Worm (Caenorhabditis elegans) whole organism, young adult: Measurements from ENCODE around the gene B0034.4.
"Not testable (repeated sequence)": the region's sequence is repeated elsewhere in the genome, so short reads cannot be mapped to it uniquely, and the experiment has no call there.

Experiments used
- B0261.1 ChIP-seq: sonication (generic microtip); optimal IDR thresholded peaks from 2 replicates; lab custom pipeline; 2016; ENCODE audit warnings: mild to moderate bottlenecking, missing genetic modification characterization, moderate library complexity, missing compliant biosample characterization
- B0336.3 ChIP-seq: fragments of 200-800 bp; sonication (Bioruptor generic); IDR thresholded peaks from 2 replicates; pipeline ENCODE4 v1.3.6; 2022; ENCODE audit warnings: missing genetic modification characterization, missing compliant biosample characterization
- C17E4.6 ChIP-seq: fragments of 200-800 bp; sonication (Bioruptor generic); IDR thresholded peaks from 2 replicates; pipeline ENCODE4 v1.3.6; 2022; ENCODE audit warnings: missing genetic modification reagents, missing genetic modification characterization, missing compliant biosample characterization
- D2030.7 ChIP-seq: fragments of 200-800 bp; sonication (Bioruptor generic); IDR thresholded peaks from 2 replicates; pipeline ENCODE4 v1.3.6; 2022; ENCODE audit warnings: missing genetic modification reagents, missing genetic modification characterization, missing compliant biosample characterization
- F52B5.7 ChIP-seq: sonication (generic microtip); optimal IDR thresholded peaks from 2 replicates; lab custom pipeline; 2016; ENCODE audit warnings: mild to moderate bottlenecking, missing genetic modification characterization, missing compliant biosample characterization
- F55B11.4 ChIP-seq: sonication (generic microtip); optimal IDR thresholded peaks from 2 replicates; lab custom pipeline; 2016; ENCODE audit warnings: missing compliant biosample characterization, missing genetic modification characterization, borderline replicate concordance; ENCODE audit not compliant: insufficient read depth
- F57A8.1 ChIP-seq: fragments of 200-800 bp; sonication (Bioruptor generic); optimal IDR thresholded peaks from 2 replicates; lab custom pipeline; 2018; ENCODE audit warnings: mild to moderate bottlenecking, missing genetic modification characterization, moderate library complexity, missing compliant biosample characterization
- K11D2.4 ChIP-seq: fragments of 200-800 bp; sonication (Bioruptor generic); IDR thresholded peaks from 2 replicates; pipeline ENCODE4 v1.3.6; 2022; ENCODE audit warnings: missing genetic modification reagents, missing genetic modification characterization, missing compliant biosample characterization
- K12H6.12 ChIP-seq: fragments of 200-800 bp; sonication (Bioruptor generic); optimal IDR thresholded peaks from 2 replicates; lab custom pipeline; 2018; ENCODE audit warnings: mild to moderate bottlenecking, missing genetic modification characterization, missing compliant biosample characterization
- Y53G8AR.9 ChIP-seq: fragments of 200-800 bp; sonication (Bioruptor generic); conservative IDR thresholded peaks from 2 replicates; pipeline ENCODE4 v1.3.6; 2022; ENCODE audit warnings: missing genetic modification reagents, missing genetic modification characterization, missing compliant biosample characterization
- Y67H2A.10 ChIP-seq: fragments of 200-800 bp; sonication (Bioruptor generic); conservative IDR thresholded peaks from 2 replicates; pipeline ENCODE4 v1.3.6; 2022; ENCODE audit warnings: missing genetic modification reagents, missing genetic modification characterization, missing compliant biosample characterization
- attf-3 ChIP-seq: fragments of 200-800 bp; sonication (Bioruptor generic); conservative IDR thresholded peaks from 2 replicates; pipeline ENCODE4 v1.3.6; 2022; ENCODE audit warnings: missing genetic modification reagents, missing genetic modification characterization, missing compliant biosample characterization
- bed-1 ChIP-seq: fragments of 200-800 bp; sonication (Bioruptor generic); IDR thresholded peaks from 2 replicates; pipeline ENCODE4 v1.3.6; 2022; ENCODE audit warnings: missing genetic modification reagents, missing genetic modification characterization, missing compliant biosample characterization
- ceh-91 ChIP-seq: fragments of 200-800 bp; sonication (Bioruptor generic); IDR thresholded peaks from 2 replicates; pipeline ENCODE4 v1.3.6; 2022; ENCODE audit warnings: missing genetic modification reagents, missing genetic modification characterization, missing compliant biosample characterization
- dox-1 ChIP-seq: fragments of 200-800 bp; sonication (Bioruptor generic); IDR thresholded peaks from 2 replicates; pipeline ENCODE4 v1.3.6; 2022; ENCODE audit warnings: missing genetic modification reagents, missing genetic modification characterization, missing compliant biosample characterization
- egrh-3 ChIP-seq: fragments of 200-800 bp; sonication (Bioruptor generic); IDR thresholded peaks from 2 replicates; pipeline ENCODE4 v1.3.6; 2022; ENCODE audit warnings: missing genetic modification reagents, missing genetic modification characterization, missing compliant biosample characterization
- ekl-4 ChIP-seq: fragments of 200-800 bp; sonication (Bioruptor generic); IDR thresholded peaks from 2 replicates; pipeline ENCODE4 v1.3.6; 2022; ENCODE audit warnings: missing genetic modification reagents, missing genetic modification characterization, missing compliant biosample characterization
- fkh-3 ChIP-seq: sonication (generic microtip); optimal IDR thresholded peaks from 2 replicates; lab custom pipeline; 2016; ENCODE audit warnings: mild to moderate bottlenecking, missing genetic modification characterization, missing compliant biosample characterization
- gei-17 ChIP-seq: fragments of 200-800 bp; sonication (Bioruptor generic); optimal IDR thresholded peaks from 2 replicates; lab custom pipeline; 2018; ENCODE audit warnings: mild to moderate bottlenecking, missing genetic modification characterization, missing compliant biosample characterization
- hrde-1 ChIP-seq: sonication (generic microtip); optimal IDR thresholded peaks from 2 replicates; lab custom pipeline; 2016; ENCODE audit warnings: missing genetic modification characterization, mild to moderate bottlenecking, missing compliant biosample characterization, moderate library complexity, missing genotype, missing genetic modification reagents, borderline replicate concordance
- let-526 ChIP-seq: fragments of 200-800 bp; sonication (Bioruptor generic); IDR thresholded peaks from 2 replicates; pipeline ENCODE4 v1.3.6; 2022; ENCODE audit warnings: missing genetic modification reagents, missing genetic modification characterization, missing compliant biosample characterization
- let-607 ChIP-seq, 2 experiments: fragments of 200-800 bp in 1 of 2; sonication (Bioruptor generic) in 1 of 2; sonication (generic microtip) in 1 of 2; optimal IDR thresholded peaks; 2 replicates each; lab custom pipeline; 2016 to 2018; ENCODE audit warnings: mild to moderate bottlenecking in 2 of 2, missing compliant biosample characterization in 2 of 2, missing genetic modification characterization in 2 of 2, moderate library complexity in 2 of 2, missing genotype in 1 of 2
- lin-54 ChIP-seq: fragments of 200-800 bp; sonication (Bioruptor generic); optimal IDR thresholded peaks from 2 replicates; lab custom pipeline; 2018; ENCODE audit warnings: mild to moderate bottlenecking, missing genetic modification characterization, missing compliant biosample characterization
- madf-3 ChIP-seq: fragments of 200-800 bp; sonication (Bioruptor generic); IDR thresholded peaks from 2 replicates; pipeline ENCODE4 v1.3.6; 2022; ENCODE audit warnings: missing genetic modification reagents, missing genetic modification characterization, missing compliant biosample characterization
- mcd-1 ChIP-seq: fragments of 200-800 bp; sonication (Bioruptor generic); IDR thresholded peaks from 2 replicates; pipeline ENCODE4 v1.3.6; 2022; ENCODE audit warnings: missing genetic modification reagents, missing genetic modification characterization, missing compliant biosample characterization
- mel-28 ChIP-seq: sonication (generic microtip); optimal IDR thresholded peaks from 2 replicates; lab custom pipeline; 2016; ENCODE audit warnings: borderline replicate concordance, mild to moderate bottlenecking, missing genetic modification characterization, missing compliant biosample characterization
- nfya-2 ChIP-seq: fragments of 200-800 bp; sonication (Bioruptor generic); IDR thresholded peaks from 2 replicates; pipeline ENCODE4 v1.3.6; 2022; ENCODE audit warnings: missing genetic modification reagents, missing genetic modification characterization, missing compliant biosample characterization
- nhr-120 ChIP-seq: fragments of 200-800 bp; sonication (Bioruptor generic); IDR thresholded peaks from 2 replicates; pipeline ENCODE4 v1.3.6; 2022; ENCODE audit warnings: missing genetic modification characterization, missing compliant biosample characterization
- nhr-90 ChIP-seq: sonication (generic microtip); optimal IDR thresholded peaks from 2 replicates; lab custom pipeline; 2016; ENCODE audit warnings: missing genotype, mild to moderate bottlenecking, missing genetic modification characterization, missing compliant biosample characterization
- pbrm-1 ChIP-seq: fragments of 200-800 bp; sonication (Bioruptor generic); IDR thresholded peaks from 2 replicates; pipeline ENCODE4 v1.3.6; 2022; ENCODE audit warnings: missing genetic modification reagents, missing genetic modification characterization, missing compliant biosample characterization
- rpc-1 ChIP-seq, 2 experiments: fragments of 150-350 bp in 1 of 2; sonication (generic microtip) in 1 of 2; optimal IDR thresholded peaks; 2 replicates each; lab custom pipeline; 2014 to 2018; ENCODE audit warnings: missing biosample characterization in 1 of 2, missing genetic modification characterization in 1 of 2, missing genetic modification reagents in 1 of 2, missing genotype in 1 of 2
- sdz-38 ChIP-seq: sonication (generic microtip); optimal IDR thresholded peaks from 2 replicates; lab custom pipeline; 2016; ENCODE audit warnings: missing genotype, missing genetic modification characterization, missing compliant biosample characterization

Gene B0034.4

ce11 chrII:6010544-6010943 is 41.2 kb upstream of the B0034.4 start, which contains the start of gene ins-20:
Gene ins-20 (plus strand): TSS chrII:6010844.
- TF ChIP-seq madf-3 (GFP tag; lab: Robert Waterston, UW) (no peak), Y67H2A.10 (GFP tag; lab: Robert Waterston, UW) (no peak), ekl-4 (GFP tag; lab: Robert Waterston, UW) (no peak)

- TF ChIP-seq D2030.7 (GFP tag; lab: Robert Waterston, UW); F57A8.1; pbrm-1 (GFP tag; lab: Robert Waterston, UW): not testable (repeated sequence)
These were observed 39.6 kb upstream of the B0034.4 start, which contains the start of gene ZK84.4 for ce11 chrII:6008887-6009286. Gene ZK84.4 (minus strand): TSS chrII:6008987.

ce11 chrII:6001004-6001403 is 31.7 kb upstream of the B0034.4 start:
- TF ChIP-seq nfya-2 (GFP tag; lab: Robert Waterston, UW): no peak
- no peak for TF ChIP-seq egrh-3 (GFP tag; lab: Robert Waterston, UW)
- TF ChIP-seq Y53G8AR.9: no peak
- no peak for TF ChIP-seq B0336.3 (GFP tag; lab: Robert Waterston, UW)
- no peak for TF ChIP-seq ekl-4 (GFP tag; lab: Robert Waterston, UW)
- TF ChIP-seq nhr-120 (GFP tag; lab: Robert Waterston, UW): no peak
- no peak for TF ChIP-seq mcd-1
- TF ChIP-seq, all 124 proteins: peak for 0

ce11 chrII:6000136-6000535 is 30.8 kb upstream of the B0034.4 start, which contains the start of gene ins-6:
Gene ins-6 (plus strand): TSS chrII:6000436.
- no peak for TF ChIP-seq F55B11.4 (tag; lab: Kevin White, UChicago)
- TF ChIP-seq rpc-1 (optimal IDR thresholded peaks at IDR 0.05; lab: Kevin White, UChicago): no peak
- no peak for TF ChIP-seq rpc-1 (tag; optimal IDR thresholded peaks at IDR 0.05; lab: Kevin White, UChicago)
- no peak for TF ChIP-seq let-526 (GFP tag; lab: Robert Waterston, UW)
- no peak for TF ChIP-seq K12H6.12 (tag; lab: Kevin White, UChicago)
- no peak for TF ChIP-seq bed-1
- TF ChIP-seq fkh-3 (tag; lab: Kevin White, UChicago): no peak
- no peak for TF ChIP-seq B0261.1 (tag; lab: Kevin White, UChicago)
- no peak for TF ChIP-seq egrh-3 (GFP tag; lab: Robert Waterston, UW)
- no peak for TF ChIP-seq sdz-38 (tag; lab: Kevin White, UChicago)
- TF ChIP-seq lin-54 (GFP tag; lab: Kevin White, UChicago): no peak
- TF ChIP-seq K11D2.4: no peak
- TF ChIP-seq mel-28: no peak
- no peak for TF ChIP-seq C17E4.6
- no peak for TF ChIP-seq ceh-91
- no peak for TF ChIP-seq hrde-1 (tag; lab: Kevin White, UChicago)
- no peak for TF ChIP-seq attf-3 (GFP tag; lab: Robert Waterston, UW)
- TF ChIP-seq nhr-90: no peak

- TF ChIP-seq gei-17 (no peak), F52B5.7 (tag; lab: Kevin White, UChicago) (no peak), dox-1 (GFP tag; lab: Robert Waterston, UW) (no peak), let-607 (tag; optimal IDR thresholded peaks at IDR 0.05; lab: Kevin White, UChicago) (no peak)
These were observed 27.9 kb upstream of the B0034.4 start, which contains the start of gene ins-5 for ce11 chrII:5997257-5997656. Gene ins-5 (plus strand): TSS chrII:5997557.
